Worm (Caenorhabditis elegans) whole organism, early embryonic: Measurements from ENCODE around the gene F33C8.4.

Source experiments
- F13C5.2 ChIP-seq: sonication (generic microtip); optimal IDR thresholded peaks from 2 replicates; lab custom pipeline; 2017; ENCODE audit warnings: mild to moderate bottlenecking, missing genetic modification characterization, inconsistent platforms, missing compliant biosample characterization
- aly-1 ChIP-seq: sonication (generic microtip); optimal IDR thresholded peaks from 2 replicates; lab custom pipeline; 2016; ENCODE audit warnings: missing genetic modification characterization, missing compliant biosample characterization
- ama-1 ChIP-seq: fragments of 150-350 bp; optimal IDR thresholded peaks from 2 replicates; lab custom pipeline; 2014
- ceh-13 ChIP-seq: fragments of 200-800 bp; sonication (Bioruptor generic); optimal IDR thresholded peaks from 2 replicates; lab custom pipeline; 2018; ENCODE audit warnings: mild to moderate bottlenecking, missing genetic modification characterization, missing compliant biosample characterization
- ceh-36 ChIP-seq: sonication (generic microtip); optimal IDR thresholded peaks from 2 replicates; lab custom pipeline; 2016; ENCODE audit warnings: missing genetic modification characterization, inconsistent platforms, missing compliant biosample characterization
- ets-7 ChIP-seq: sonication (generic microtip); optimal IDR thresholded peaks from 2 replicates; lab custom pipeline; 2016; ENCODE audit warnings: missing genotype, missing genetic modification characterization, missing compliant biosample characterization
- flt-1 ChIP-seq: fragments of 200-800 bp; sonication (Bioruptor generic); IDR thresholded peaks from 2 replicates; pipeline ENCODE4 v1.3.6; 2022; ENCODE audit warnings: missing genetic modification characterization, missing compliant biosample characterization
- hmbx-1 ChIP-seq: sonication (generic microtip); optimal IDR thresholded peaks from 2 replicates; lab custom pipeline; 2016; ENCODE audit warnings: mild to moderate bottlenecking, missing genetic modification characterization, missing compliant biosample characterization
- hnd-1 ChIP-seq: sonication (generic microtip); optimal IDR thresholded peaks from 2 replicates; lab custom pipeline; 2016; ENCODE audit warnings: missing genetic modification characterization, missing compliant biosample characterization
- pes-1 ChIP-seq: fragments of 200-800 bp; sonication (Bioruptor generic); IDR thresholded peaks from 2 replicates; pipeline ENCODE4 v1.3.6; 2022; ENCODE audit warnings: missing genetic modification reagents, missing genetic modification characterization, missing compliant biosample characterization
- sea-1 ChIP-seq: fragments of 200-800 bp; sonication (Bioruptor generic); conservative IDR thresholded peaks from 2 replicates; pipeline ENCODE4 v1.3.6; 2022; ENCODE audit warnings: missing genetic modification characterization, missing compliant biosample characterization
- tbx-11 ChIP-seq: fragments of 200-800 bp; sonication (Bioruptor generic); IDR thresholded peaks from 2 replicates; pipeline ENCODE4 v1.3.6; 2022; ENCODE audit warnings: missing genetic modification characterization, missing compliant biosample characterization
- tbx-37 ChIP-seq: fragments of 200-800 bp; sonication (Bioruptor generic); conservative IDR thresholded peaks from 2 replicates; pipeline ENCODE4 v1.3.6; 2022; ENCODE audit warnings: missing genetic modification reagents, missing genetic modification characterization, missing compliant biosample characterization
- tra-4 ChIP-seq: sonication (generic microtip); optimal IDR thresholded peaks from 2 replicates; lab custom pipeline; 2017; ENCODE audit warnings: missing genetic modification characterization, missing compliant biosample characterization

DNA sequence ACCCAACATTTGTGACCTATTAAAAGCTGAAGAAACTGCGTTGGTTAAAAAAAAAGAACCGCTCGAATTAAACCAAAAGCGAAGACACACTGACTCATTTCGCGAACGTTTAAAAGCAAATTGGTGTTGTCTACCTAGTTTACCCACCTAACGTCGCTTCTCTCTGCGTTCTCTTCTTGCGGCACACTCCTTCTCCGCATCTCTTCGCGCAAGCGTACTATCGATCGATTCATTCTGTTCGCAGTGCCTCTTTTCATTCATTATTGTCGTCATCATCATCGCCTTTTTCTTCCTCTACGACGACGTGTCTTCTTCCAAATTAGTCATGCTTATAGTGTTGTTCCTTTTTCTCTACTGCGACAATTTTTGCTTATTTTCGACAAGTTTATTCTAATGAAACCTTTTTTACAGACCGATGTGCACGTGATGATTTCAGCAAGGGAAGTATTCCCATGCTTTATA lies 20.9 kb upstream of the F33C8.4 start, which contains the start of gene atrn-1:
- TF ChIP-seq tra-4 (tag; lab: Kevin White, UChicago) (no peak), sea-1 (no peak), ama-1 (lab: Kevin White, UChicago) (no peak), hmbx-1 (tag; lab: Kevin White, UChicago) (no peak), hnd-1 (tag; lab: Kevin White, UChicago) (no peak), ets-7 (tag; lab: Kevin White, UChicago) (no peak), ceh-36 (no peak), tbx-11 (GFP tag; lab: Robert Waterston, UW) (no peak), pes-1 (GFP tag; lab: Robert Waterston, UW) (no peak), tbx-37 (GFP tag; lab: Robert Waterston, UW) (no peak), flt-1 (GFP tag; lab: Robert Waterston, UW) (no peak), ceh-13 (GFP tag; lab: Kevin White, UChicago) (no peak), aly-1 (tag; lab: Kevin White, UChicago) (no peak), F13C5.2 (tag; lab: Kevin White, UChicago) (no peak)
